Worm (Caenorhabditis elegans) whole organism, young adult: Measurements from ENCODE around the gene C13F10.5.

Experiments used
- B0035.1 ChIP-seq: sonication (generic microtip); optimal IDR thresholded peaks from 2 replicates; lab custom pipeline; 2016; ENCODE audit warnings: missing genetic modification characterization, mild to moderate bottlenecking, missing compliant biosample characterization, missing genotype, missing genetic modification reagents
- C17E4.6 ChIP-seq: fragments of 200-800 bp; sonication (Bioruptor generic); IDR thresholded peaks from 2 replicates; pipeline ENCODE4 v1.3.6; 2022; ENCODE audit warnings: missing genetic modification reagents, missing genetic modification characterization, missing compliant biosample characterization
- F22D6.2 ChIP-seq: sonication (generic microtip); optimal IDR thresholded peaks from 2 replicates; lab custom pipeline; 2016; ENCODE audit warnings: mild to moderate bottlenecking, missing genetic modification characterization, missing compliant biosample characterization
- F33H1.4 ChIP-seq: fragments of 200-800 bp; sonication (Bioruptor generic); IDR thresholded peaks from 2 replicates; pipeline ENCODE4 v1.3.6; 2022; ENCODE audit warnings: missing genetic modification reagents, missing genetic modification characterization, missing compliant biosample characterization
- F37B4.10 ChIP-seq: fragments of 200-800 bp; sonication (Bioruptor generic); IDR thresholded peaks from 2 replicates; pipeline ENCODE4 v1.3.6; 2022; ENCODE audit warnings: missing genetic modification characterization, missing compliant biosample characterization
- F49E8.2 ChIP-seq: sonication (generic microtip); optimal IDR thresholded peaks from 3 replicates; lab custom pipeline; 2017; ENCODE audit warnings: missing genetic modification characterization, mild to moderate bottlenecking, missing compliant biosample characterization, antibody characterized with exemption, moderate library complexity; ENCODE audit not compliant: insufficient read depth
- F52B5.7 ChIP-seq: sonication (generic microtip); optimal IDR thresholded peaks from 2 replicates; lab custom pipeline; 2016; ENCODE audit warnings: mild to moderate bottlenecking, missing genetic modification characterization, missing compliant biosample characterization
- F57A8.1 ChIP-seq: fragments of 200-800 bp; sonication (Bioruptor generic); optimal IDR thresholded peaks from 2 replicates; lab custom pipeline; 2018; ENCODE audit warnings: mild to moderate bottlenecking, missing genetic modification characterization, moderate library complexity, missing compliant biosample characterization
- K12H6.12 ChIP-seq: fragments of 200-800 bp; sonication (Bioruptor generic); optimal IDR thresholded peaks from 2 replicates; lab custom pipeline; 2018; ENCODE audit warnings: mild to moderate bottlenecking, missing genetic modification characterization, missing compliant biosample characterization
- Y95B8A.8 ChIP-seq: fragments of 200-800 bp; sonication (Bioruptor generic); IDR thresholded peaks from 2 replicates; pipeline ENCODE4 v1.3.6; 2022; ENCODE audit warnings: missing genetic modification reagents, missing genetic modification characterization, missing compliant biosample characterization
- ZK185.1 ChIP-seq: sonication (generic microtip); optimal IDR thresholded peaks from 2 replicates; lab custom pipeline; 2016; ENCODE audit warnings: mild to moderate bottlenecking, missing genetic modification characterization, missing compliant biosample characterization; ENCODE audit not compliant: poor library complexity, severe bottlenecking
- aptf-2 ChIP-seq: fragments of 200-800 bp; sonication (Bioruptor generic); conservative IDR thresholded peaks from 2 replicates; pipeline ENCODE4 v1.3.6; 2022; ENCODE audit warnings: missing genetic modification reagents, missing genetic modification characterization, missing compliant biosample characterization
- aptf-3 ChIP-seq: fragments of 200-800 bp; sonication (Bioruptor generic); IDR thresholded peaks from 2 replicates; pipeline ENCODE4 v1.3.6; 2022; ENCODE audit warnings: missing genetic modification characterization, missing compliant biosample characterization
- athp-1 ChIP-seq: sonication (generic microtip); optimal IDR thresholded peaks from 2 replicates; lab custom pipeline; 2017; ENCODE audit warnings: mild to moderate bottlenecking, missing genetic modification characterization, missing compliant biosample characterization
- attf-5 ChIP-seq: fragments of 200-800 bp; sonication (Bioruptor generic); optimal IDR thresholded peaks from 2 replicates; lab custom pipeline; 2018; ENCODE audit warnings: mild to moderate bottlenecking, missing genetic modification characterization, missing compliant biosample characterization
- bed-2 ChIP-seq: fragments of 200-800 bp; sonication (Bioruptor generic); IDR thresholded peaks from 2 replicates; pipeline ENCODE4 v1.3.6; 2022; ENCODE audit warnings: missing genetic modification reagents, missing genetic modification characterization, missing compliant biosample characterization
- ccch-3 ChIP-seq: fragments of 200-800 bp; sonication (Bioruptor generic); optimal IDR thresholded peaks from 2 replicates; lab custom pipeline; 2018; ENCODE audit warnings: mild to moderate bottlenecking, missing genetic modification characterization, missing compliant biosample characterization
- cebp-1 ChIP-seq, 2 experiments: fragments of 200-800 bp in 1 of 2; sonication (Bioruptor generic) in 1 of 2; sonication (generic microtip) in 1 of 2; IDR thresholded peaks in 1 of 2; optimal IDR thresholded peaks in 1 of 2; 2 replicates each; pipeline versions ENCODE4 v1.3.6 to Lab custom; 2017 to 2022; ENCODE audit warnings: missing compliant biosample characterization in 2 of 2, missing genetic modification characterization in 2 of 2, mild to moderate bottlenecking in 1 of 2, missing genetic modification reagents in 1 of 2, moderate library complexity in 1 of 2
- cebp-2 ChIP-seq: fragments of 200-800 bp; sonication (Bioruptor generic); IDR thresholded peaks from 2 replicates; pipeline ENCODE4 v1.3.6; 2022; ENCODE audit warnings: missing genetic modification characterization, missing compliant biosample characterization
- chd-7 ChIP-seq: sonication (generic microtip); optimal IDR thresholded peaks from 2 replicates; lab custom pipeline; 2016; ENCODE audit warnings: mild to moderate bottlenecking, missing genetic modification characterization, moderate library complexity, missing compliant biosample characterization
- egl-18 ChIP-seq: fragments of 200-800 bp; sonication (Bioruptor generic); IDR thresholded peaks from 2 replicates; pipeline ENCODE4 v1.3.6; 2022; ENCODE audit warnings: missing genetic modification reagents, missing genetic modification characterization, missing compliant biosample characterization
- egrh-3 ChIP-seq: fragments of 200-800 bp; sonication (Bioruptor generic); IDR thresholded peaks from 2 replicates; pipeline ENCODE4 v1.3.6; 2022; ENCODE audit warnings: missing genetic modification reagents, missing genetic modification characterization, missing compliant biosample characterization
- ekl-4 ChIP-seq: fragments of 200-800 bp; sonication (Bioruptor generic); IDR thresholded peaks from 2 replicates; pipeline ENCODE4 v1.3.6; 2022; ENCODE audit warnings: missing genetic modification reagents, missing genetic modification characterization, missing compliant biosample characterization
- ets-4 ChIP-seq: fragments of 200-800 bp; sonication (Bioruptor generic); optimal IDR thresholded peaks from 2 replicates; lab custom pipeline; 2018; ENCODE audit warnings: mild to moderate bottlenecking, missing genetic modification characterization, missing compliant biosample characterization
- fkh-3 ChIP-seq: sonication (generic microtip); optimal IDR thresholded peaks from 2 replicates; lab custom pipeline; 2016; ENCODE audit warnings: mild to moderate bottlenecking, missing genetic modification characterization, missing compliant biosample characterization
- hlh-12 ChIP-seq: sonication (generic microtip); optimal IDR thresholded peaks from 2 replicates; lab custom pipeline; 2016; ENCODE audit warnings: missing genetic modification characterization, missing compliant biosample characterization
- hlh-26 ChIP-seq: fragments of 200-800 bp; sonication (Bioruptor generic); conservative IDR thresholded peaks from 2 replicates; pipeline ENCODE4 v1.3.6; 2022; ENCODE audit warnings: missing genetic modification reagents, missing genetic modification characterization, missing compliant biosample characterization
- hmg-20 ChIP-seq: fragments of 200-800 bp; sonication (Bioruptor generic); IDR thresholded peaks from 2 replicates; pipeline ENCODE4 v1.3.6; 2022; ENCODE audit warnings: missing genetic modification reagents, missing genetic modification characterization, missing compliant biosample characterization
- hrde-1 ChIP-seq: sonication (generic microtip); optimal IDR thresholded peaks from 2 replicates; lab custom pipeline; 2016; ENCODE audit warnings: missing genetic modification characterization, mild to moderate bottlenecking, missing compliant biosample characterization, moderate library complexity, missing genotype, missing genetic modification reagents, borderline replicate concordance
- lag-1 ChIP-seq: fragments of 200-800 bp; sonication (Bioruptor generic); IDR thresholded peaks from 2 replicates; pipeline ENCODE4 v1.3.6; 2022; ENCODE audit warnings: missing genetic modification reagents, missing genetic modification characterization, missing compliant biosample characterization
- let-607 ChIP-seq, 2 experiments: fragments of 200-800 bp in 1 of 2; sonication (Bioruptor generic) in 1 of 2; sonication (generic microtip) in 1 of 2; optimal IDR thresholded peaks; 2 replicates each; lab custom pipeline; 2016 to 2018; ENCODE audit warnings: mild to moderate bottlenecking in 2 of 2, missing compliant biosample characterization in 2 of 2, missing genetic modification characterization in 2 of 2, moderate library complexity in 2 of 2, missing genotype in 1 of 2
- lir-1 ChIP-seq: fragments of 200-800 bp; sonication (Bioruptor generic); conservative IDR thresholded peaks from 2 replicates; pipeline ENCODE4 v1.3.6; 2022; ENCODE audit warnings: missing genetic modification reagents, missing genetic modification characterization, missing compliant biosample characterization
- lsy-27 ChIP-seq: sonication (generic microtip); optimal IDR thresholded peaks from 2 replicates; lab custom pipeline; 2017; ENCODE audit warnings: missing genetic modification characterization, mild to moderate bottlenecking, missing compliant biosample characterization, antibody characterized with exemption, missing genotype, borderline replicate concordance; ENCODE audit not compliant: insufficient read depth
- madf-10 ChIP-seq: sonication (generic microtip); optimal IDR thresholded peaks from 2 replicates; lab custom pipeline; 2016; ENCODE audit warnings: mild to moderate bottlenecking, missing genetic modification characterization, missing compliant biosample characterization
- mxl-1 ChIP-seq: sonication (generic microtip); optimal IDR thresholded peaks from 2 replicates; lab custom pipeline; 2016; ENCODE audit warnings: missing genetic modification characterization, missing compliant biosample characterization
- nhr-120 ChIP-seq: fragments of 200-800 bp; sonication (Bioruptor generic); IDR thresholded peaks from 2 replicates; pipeline ENCODE4 v1.3.6; 2022; ENCODE audit warnings: missing genetic modification characterization, missing compliant biosample characterization
- nhr-80 ChIP-seq: sonication (generic microtip); optimal IDR thresholded peaks from 2 replicates; lab custom pipeline; 2016; ENCODE audit warnings: missing genetic modification characterization, missing compliant biosample characterization
- pha-4 ChIP-seq: fragments of 150-350 bp; sonication (generic microtip); optimal IDR thresholded peaks from 2 replicates; lab custom pipeline; 2014; ENCODE audit warnings: missing biosample characterization, missing genetic modification reagents, missing genetic modification characterization
- rcor-1 ChIP-seq: fragments of 200-800 bp; sonication (Bioruptor generic); IDR thresholded peaks from 2 replicates; pipeline ENCODE4 v1.3.6; 2022; ENCODE audit warnings: missing genetic modification reagents, missing genetic modification characterization, missing compliant biosample characterization
- repo-1 ChIP-seq: sonication (generic microtip); optimal IDR thresholded peaks from 2 replicates; lab custom pipeline; 2017; ENCODE audit warnings: mild to moderate bottlenecking, missing genetic modification characterization, missing compliant biosample characterization
- sea-2 ChIP-seq: fragments of 200-800 bp; sonication (Bioruptor generic); IDR thresholded peaks from 2 replicates; pipeline ENCODE4 v1.3.6; 2022; ENCODE audit warnings: missing genetic modification characterization, missing compliant biosample characterization
- snpc-3.4 ChIP-seq: sonication (generic microtip); optimal IDR thresholded peaks from 2 replicates; lab custom pipeline; 2017; ENCODE audit warnings: missing genetic modification characterization, mild to moderate bottlenecking, missing compliant biosample characterization, antibody characterized with exemption, moderate library complexity, missing genotype, missing genetic modification reagents
- tbp1 ChIP-seq: fragments of 200-800 bp; sonication (Bioruptor generic); optimal IDR thresholded peaks from 2 replicates; lab custom pipeline; 2018; ENCODE audit warnings: mild to moderate bottlenecking, missing genetic modification characterization, missing compliant biosample characterization
- tlf-1 ChIP-seq: fragments of 200-800 bp; sonication (Bioruptor generic); optimal IDR thresholded peaks from 2 replicates; lab custom pipeline; 2018; ENCODE audit warnings: mild to moderate bottlenecking, missing genetic modification characterization, missing compliant biosample characterization
- unc-62 ChIP-seq: fragments of 150-350 bp; optimal IDR thresholded peaks from 2 replicates; lab custom pipeline; 2014; ENCODE audit warnings: missing biosample characterization, missing genetic modification reagents, missing genetic modification characterization
- zim-3 ChIP-seq: sonication (generic microtip); optimal IDR thresholded peaks from 2 replicates; lab custom pipeline; 2017; ENCODE audit warnings: mild to moderate bottlenecking, missing genetic modification characterization, moderate library complexity, missing compliant biosample characterization
- ztf-18 ChIP-seq: sonication (generic microtip); optimal IDR thresholded peaks from 2 replicates; lab custom pipeline; 2016; ENCODE audit warnings: missing genotype, mild to moderate bottlenecking, missing genetic modification characterization, missing compliant biosample characterization
- ztf-25 ChIP-seq: fragments of 200-800 bp; sonication (Bioruptor generic); IDR thresholded peaks from 2 replicates; pipeline ENCODE4 v1.3.6; 2022; ENCODE audit warnings: missing genetic modification reagents, missing genetic modification characterization, missing compliant biosample characterization
- ztf-28 ChIP-seq: fragments of 200-800 bp; sonication (Bioruptor generic); IDR thresholded peaks from 2 replicates; pipeline ENCODE4 v1.3.6; 2022; ENCODE audit warnings: missing genetic modification reagents, missing genetic modification characterization, missing compliant biosample characterization

The C13F10.5 gene

DNA sequence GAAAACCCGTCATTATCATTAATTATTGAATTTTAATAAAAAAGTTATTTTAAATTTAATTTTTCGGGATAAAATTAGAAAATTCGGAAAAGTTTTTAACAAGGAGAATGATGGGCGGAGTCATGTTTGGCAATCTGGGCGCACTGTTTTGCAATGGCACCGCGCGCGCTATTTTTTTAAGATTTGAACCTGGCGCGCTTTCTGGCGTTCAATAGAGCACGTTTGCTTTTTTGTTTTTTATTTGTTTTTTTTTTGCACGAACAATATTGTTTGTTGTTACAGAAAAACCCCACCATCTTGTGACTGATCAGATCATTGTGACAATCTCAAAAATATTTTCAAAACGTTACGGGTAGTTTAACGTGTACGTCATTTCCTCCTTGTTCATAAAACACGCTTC lies 18.2 kb upstream of the C13F10.5 start, which contains the start of gene hyls-1 (continued):
- TF ChIP-seq athp-1 (tag; lab: Kevin White, UChicago), result no peak
- peak; percentile 63 for TF ChIP-seq tlf-1 (GFP tag; lab: Kevin White, UChicago)
- TF ChIP-seq F52B5.7 (tag; lab: Kevin White, UChicago), result no peak
- no peak for TF ChIP-seq ztf-28
- TF ChIP-seq hlh-26 (GFP tag; lab: Robert Waterston, UW), result no peak
- peak; percentile 25; the same call in 1 of the 2 replicates for TF ChIP-seq hmg-20 (GFP tag; lab: Robert Waterston, UW)
- no peak for TF ChIP-seq egl-18
- TF ChIP-seq Y95B8A.8 (GFP tag; lab: Robert Waterston, UW), result no peak
- no peak for TF ChIP-seq egrh-3 (GFP tag; lab: Robert Waterston, UW)
- TF ChIP-seq ets-4, result no peak
- TF ChIP-seq ZK185.1 (tag; lab: Kevin White, UChicago), result peak; percentile 72
- peak; percentile 42 for TF ChIP-seq tbp1 (GFP tag; lab: Kevin White, UChicago)
- TF ChIP-seq F37B4.10 (GFP tag; lab: Robert Waterston, UW), result no peak
- TF ChIP-seq sea-2 (GFP tag; lab: Robert Waterston, UW), result no peak
- no peak for TF ChIP-seq let-607 (tag; optimal IDR thresholded peaks at IDR 0.05; lab: Kevin White, UChicago)
- TF ChIP-seq C17E4.6 (GFP tag; lab: Robert Waterston, UW), result no peak
- TF ChIP-seq chd-7, result no peak
- TF ChIP-seq lir-1, result no peak; the same call in 1 of the 2 replicates
- TF ChIP-seq aptf-3, result no peak
- TF ChIP-seq bed-2 (GFP tag; lab: Robert Waterston, UW), result no peak
- no peak for TF ChIP-seq cebp-2 (GFP tag; lab: Robert Waterston, UW)
- TF ChIP-seq cebp-1 (GFP tag; IDR thresholded peaks at IDR 0.05; lab: Robert Waterston, UW), result no peak
- TF ChIP-seq cebp-1 (tag; optimal IDR thresholded peaks at IDR 0.05; lab: Kevin White, UChicago), result peak; percentile 71
- TF ChIP-seq F57A8.1, result no peak
- no peak for TF ChIP-seq lag-1 (GFP tag; lab: Robert Waterston, UW)
- TF ChIP-seq zim-3, result no peak
- TF ChIP-seq hrde-1 (tag; lab: Kevin White, UChicago), result no peak
- peak; percentile 19 for TF ChIP-seq nhr-80
- peak; percentile 53 for TF ChIP-seq ztf-18 (tag; lab: Kevin White, UChicago)
- TF ChIP-seq pha-4 (tag; lab: Kevin White, UChicago), result peak; percentile 74
- peak; percentile 34 for TF ChIP-seq snpc-3.4 (tag; lab: Kevin White, UChicago)
- peak; percentile 7 for TF ChIP-seq lsy-27 (tag; lab: Kevin White, UChicago)
- TF ChIP-seq K12H6.12 (tag; lab: Kevin White, UChicago), result peak; percentile 3
- TF ChIP-seq hlh-12 (tag; lab: Kevin White, UChicago), result no peak
- TF ChIP-seq ccch-3 (GFP tag; lab: Kevin White, UChicago), result no peak
- no peak for TF ChIP-seq unc-62 (GFP tag; lab: Kevin White, UChicago)
- no peak for TF ChIP-seq fkh-3 (tag; lab: Kevin White, UChicago)
- TF ChIP-seq mxl-1 (tag; lab: Kevin White, UChicago), result no peak
- no peak for TF ChIP-seq nhr-120 (GFP tag; lab: Robert Waterston, UW)
- no peak for TF ChIP-seq ztf-25 (GFP tag; lab: Robert Waterston, UW)
- peak; percentile 63 for TF ChIP-seq F33H1.4 (GFP tag; lab: Robert Waterston, UW)
- TF ChIP-seq aptf-2 (GFP tag; lab: Robert Waterston, UW), result no peak
- peak; percentile 87 for TF ChIP-seq attf-5 (GFP tag; lab: Kevin White, UChicago)
- TF ChIP-seq rcor-1, result peak; percentile 71
- peak; percentile 63 for TF ChIP-seq ekl-4
- TF ChIP-seq repo-1, result no peak
- no peak for TF ChIP-seq B0035.1
- no peak for TF ChIP-seq madf-10 (tag; lab: Kevin White, UChicago)
- TF ChIP-seq F22D6.2, result no peak
- no peak for TF ChIP-seq F49E8.2
